Fruit fly (Drosophila melanogaster) whole organism, embryonic: ENCODE measurements around the gene ND-B18.

Source experiments
- CG10321 ChIP-seq: fragments of 200-800 bp; sonication (Bioruptor generic); IDR thresholded peaks from 2 replicates; pipeline ENCODE4 v1.3.6; 2022; ENCODE audit warnings: missing biosample characterization, missing genetic modification characterization
- CG11696 ChIP-seq: fragments of 200-800 bp; sonication (Bioruptor generic); IDR thresholded peaks from 2 replicates; pipeline ENCODE4 v1.3.6; 2022; ENCODE audit warnings: missing biosample characterization, missing genetic modification characterization
- CG12071 ChIP-seq: fragments of 200-800 bp; sonication (Bioruptor generic); optimal IDR thresholded peaks from 3 replicates; lab custom pipeline; 2018; ENCODE audit warnings: missing biosample characterization, mild to moderate bottlenecking, missing genetic modification characterization
- CG14441 ChIP-seq: fragments of 200-800 bp; sonication (Bioruptor generic); IDR thresholded peaks from 2 replicates; pipeline ENCODE4 v1.3.6; 2022; ENCODE audit warnings: missing biosample characterization, missing genetic modification characterization
- CG15696 ChIP-seq: fragments of 200-800 bp; sonication (Bioruptor generic); optimal IDR thresholded peaks from 2 replicates; lab custom pipeline; 2019; ENCODE audit warnings: missing biosample characterization, mild to moderate bottlenecking, missing genetic modification characterization, moderate library complexity
- CG1603 ChIP-seq: fragments of 200-800 bp; sonication (Bioruptor generic); optimal IDR thresholded peaks from 2 replicates; lab custom pipeline; 2019; ENCODE audit warnings: missing biosample characterization, mild to moderate bottlenecking, missing genetic modification characterization, moderate library complexity
- CG16815 ChIP-seq: fragments of 200-800 bp; sonication (Bioruptor generic); optimal IDR thresholded peaks from 3 replicates; lab custom pipeline; 2017; ENCODE audit warnings: missing biosample characterization, mild to moderate bottlenecking, missing genetic modification characterization
- CG17829 ChIP-seq: fragments of 200-800 bp; optimal IDR thresholded peaks from 2 replicates; lab custom pipeline; 2019; ENCODE audit warnings: missing biosample characterization, mild to moderate bottlenecking, missing genetic modification characterization, moderate library complexity
- CG17912 ChIP-seq: fragments of 200-800 bp; sonication (Bioruptor generic); optimal IDR thresholded peaks from 2 replicates; lab custom pipeline; 2018; ENCODE audit warnings: missing biosample characterization, mild to moderate bottlenecking, missing genetic modification characterization
- CG18262 ChIP-seq: fragments of 200-800 bp; optimal IDR thresholded peaks from 3 replicates; lab custom pipeline; 2019; ENCODE audit warnings: missing biosample characterization, mild to moderate bottlenecking, missing genetic modification characterization, moderate library complexity
- CG1832 ChIP-seq: fragments of 200-800 bp; sonication (Bioruptor generic); optimal IDR thresholded peaks from 2 replicates; lab custom pipeline; 2017; ENCODE audit warnings: missing biosample characterization, mild to moderate bottlenecking, missing genetic modification characterization, inconsistent platforms
- CG2678 ChIP-seq: fragments of 200-800 bp; sonication (Bioruptor generic); optimal IDR thresholded peaks from 3 replicates; lab custom pipeline; 2019; ENCODE audit warnings: missing biosample characterization, mild to moderate bottlenecking, missing genetic modification characterization, moderate library complexity
- CG3847 ChIP-seq: fragments of 200-800 bp; sonication (Bioruptor generic); IDR thresholded peaks from 2 replicates; pipeline ENCODE4 v1.3.6; 2022; ENCODE audit warnings: missing biosample characterization, missing genetic modification characterization
- CG6175 ChIP-seq: fragments of 200-800 bp; sonication (Bioruptor generic); IDR thresholded peaks from 3 replicates; pipeline ENCODE4 v1.3.6; 2022; ENCODE audit warnings: missing biosample characterization, missing genetic modification characterization
- CG6683 ChIP-seq: fragments of 200-800 bp; sonication (Bioruptor generic); optimal IDR thresholded peaks from 2 replicates; lab custom pipeline; 2017; ENCODE audit warnings: missing biosample characterization, mild to moderate bottlenecking, missing genetic modification characterization, missing genetic modification reagents
- CG6791 ChIP-seq: fragments of 200-800 bp; sonication (Bioruptor generic); IDR thresholded peaks from 3 replicates; pipeline ENCODE4 v1.3.6; 2022; ENCODE audit warnings: missing biosample characterization, missing genetic modification characterization; ENCODE audit not compliant: partially characterized antibody
- CG8089 ChIP-seq: fragments of 200-800 bp; sonication (Bioruptor generic); optimal IDR thresholded peaks from 3 replicates; lab custom pipeline; 2016; ENCODE audit warnings: missing biosample characterization, missing genetic modification characterization
- CG8478 ChIP-seq: fragments of >200 bp; optimal IDR thresholded peaks from 2 replicates; lab custom pipeline; 2018
- CG8924 ChIP-seq: fragments of 200-800 bp; optimal IDR thresholded peaks from 3 replicates; lab custom pipeline; 2019; ENCODE audit warnings: missing biosample characterization, mild to moderate bottlenecking, missing genetic modification characterization, moderate library complexity
- CG8944 ChIP-seq: fragments of 200-800 bp; sonication (Bioruptor generic); optimal IDR thresholded peaks from 3 replicates; lab custom pipeline; 2016; ENCODE audit warnings: missing biosample characterization, missing genetic modification characterization
- CG9609 ChIP-seq: fragments of 200-800 bp; sonication (Bioruptor generic); optimal IDR thresholded peaks from 3 replicates; lab custom pipeline; 2016; ENCODE audit warnings: missing biosample characterization, missing genetic modification characterization
- CHES-1-like ChIP-seq: fragments of 200-800 bp; sonication (Bioruptor generic); optimal IDR thresholded peaks from 2 replicates; lab custom pipeline; 2016; ENCODE audit warnings: missing biosample characterization, missing genetic modification characterization
- CkIIα-i1 ChIP-seq: fragments of 200-800 bp; sonication (Bioruptor generic); IDR thresholded peaks from 2 replicates; pipeline ENCODE4 v1.3.6; 2022; ENCODE audit warnings: missing biosample characterization, missing genetic modification characterization
- E2f2 ChIP-seq: fragments of 200-800 bp; sonication (Bioruptor generic); IDR thresholded peaks from 2 replicates; pipeline ENCODE4 v1.3.6; 2022; ENCODE audit warnings: missing biosample characterization, missing genetic modification characterization
- ERR ChIP-seq: fragments of 200-800 bp; sonication (Bioruptor generic); optimal IDR thresholded peaks from 2 replicates; lab custom pipeline; 2016; ENCODE audit warnings: missing biosample characterization, missing genetic modification characterization
- Hr39 ChIP-seq: fragments of >200 bp; optimal IDR thresholded peaks from 2 replicates; lab custom pipeline; 2017
- Hsf ChIP-seq: fragments of 200-800 bp; sonication (Bioruptor generic); optimal IDR thresholded peaks from 3 replicates; lab custom pipeline; 2016; ENCODE audit warnings: missing biosample characterization, missing genetic modification characterization
- Jarid2 ChIP-seq: fragments of 200-800 bp; sonication (Bioruptor generic); optimal IDR thresholded peaks from 3 replicates; lab custom pipeline; 2017; ENCODE audit warnings: mild to moderate bottlenecking, missing biosample characterization, missing genetic modification reagents, missing genetic modification characterization
- Mad ChIP-seq: fragments of 200-800 bp; sonication (Bioruptor generic); optimal IDR thresholded peaks from 2 replicates; lab custom pipeline; 2016; ENCODE audit warnings: missing biosample characterization, missing genetic modification characterization
- Nf-YB ChIP-seq: fragments of 200-800 bp; sonication (Bioruptor generic); optimal IDR thresholded peaks from 3 replicates; lab custom pipeline; 2019; ENCODE audit warnings: missing biosample characterization, mild to moderate bottlenecking, missing genetic modification characterization, moderate library complexity
- Side ChIP-seq: fragments of 200-800 bp; sonication (Bioruptor generic); optimal IDR thresholded peaks from 2 replicates; lab custom pipeline; 2016; ENCODE audit warnings: missing biosample characterization, missing genetic modification characterization
- Spps ChIP-seq: fragments of 200-800 bp; sonication (Bioruptor generic); optimal IDR thresholded peaks from 2 replicates; lab custom pipeline; 2018; ENCODE audit warnings: missing biosample characterization, mild to moderate bottlenecking, missing genetic modification characterization
- Ssrp ChIP-seq: fragments of 200-800 bp; sonication (Bioruptor generic); optimal IDR thresholded peaks from 2 replicates; lab custom pipeline; 2018; ENCODE audit warnings: missing biosample characterization, mild to moderate bottlenecking, missing genetic modification characterization, moderate library complexity
- Tbp ChIP-seq: fragments of >200 bp; optimal IDR thresholded peaks from 2 replicates; lab custom pipeline; 2018; ENCODE audit warnings: missing biosample characterization, missing genetic modification characterization
- ash1 ChIP-seq: fragments of 200-800 bp; sonication (Bioruptor generic); optimal IDR thresholded peaks from 2 replicates; lab custom pipeline; 2018; ENCODE audit warnings: missing biosample characterization, mild to moderate bottlenecking, missing genetic modification characterization
- br ChIP-seq: fragments of >200 bp; optimal IDR thresholded peaks from 2 replicates; lab custom pipeline; 2017
- btn ChIP-seq: fragments of 200-800 bp; sonication (Bioruptor generic); optimal IDR thresholded peaks from 2 replicates; lab custom pipeline; 2016; ENCODE audit warnings: missing biosample characterization, missing genetic modification characterization
- corto ChIP-seq: fragments of 200-800 bp; sonication (Bioruptor generic); optimal IDR thresholded peaks from 2 replicates; lab custom pipeline; 2016; ENCODE audit warnings: missing biosample characterization, mild to moderate bottlenecking, missing genetic modification characterization, moderate library complexity
- croc ChIP-seq: fragments of 200-800 bp; sonication (Bioruptor generic); conservative IDR thresholded peaks from 3 replicates; pipeline ENCODE4 v1.3.6; 2022; ENCODE audit warnings: missing biosample characterization, missing genetic modification characterization
- cwo ChIP-seq: fragments of 200-800 bp; sonication (Bioruptor generic); optimal IDR thresholded peaks from 3 replicates; lab custom pipeline; 2017; ENCODE audit warnings: missing biosample characterization, missing genetic modification characterization, mild to moderate bottlenecking, moderate library complexity, missing genetic modification reagents
- da ChIP-seq: fragments of 200-800 bp; sonication (Bioruptor generic); optimal IDR thresholded peaks from 2 replicates; lab custom pipeline; 2016; ENCODE audit warnings: missing biosample characterization, missing genetic modification characterization
- emc ChIP-seq: fragments of 200-800 bp; sonication (Bioruptor generic); optimal IDR thresholded peaks from 2 replicates; lab custom pipeline; 2016; ENCODE audit warnings: missing biosample characterization, missing genetic modification characterization
- ewg ChIP-seq: fragments of 200-800 bp; sonication (Bioruptor generic); optimal IDR thresholded peaks from 3 replicates; lab custom pipeline; 2017; ENCODE audit warnings: mild to moderate bottlenecking, missing biosample characterization, missing genetic modification reagents, missing genetic modification characterization
- nerfin-2 ChIP-seq: fragments of 200-800 bp; sonication (Bioruptor generic); IDR thresholded peaks from 2 replicates; pipeline ENCODE4 v1.3.6; 2022; ENCODE audit warnings: missing biosample characterization, missing genetic modification characterization; ENCODE audit not compliant: partially characterized antibody
- pita ChIP-seq: fragments of 200-800 bp; sonication (Bioruptor generic); optimal IDR thresholded peaks from 2 replicates; lab custom pipeline; 2017; ENCODE audit warnings: missing biosample characterization, mild to moderate bottlenecking, missing genetic modification characterization
- ranshi ChIP-seq: fragments of 200-800 bp; sonication (Bioruptor generic); IDR thresholded peaks from 2 replicates; pipeline ENCODE4 v1.3.6; 2022; ENCODE audit warnings: missing biosample characterization, missing genetic modification characterization
- sens-2 ChIP-seq: fragments of 200-800 bp; sonication (Bioruptor generic); IDR thresholded peaks from 2 replicates; pipeline ENCODE4 v1.3.6; 2022; ENCODE audit warnings: missing biosample characterization, missing genetic modification characterization
- sr ChIP-seq: fragments of 200-800 bp; sonication (Bioruptor generic); IDR thresholded peaks from 3 replicates; pipeline ENCODE4 v1.3.6; 2022; ENCODE audit warnings: missing biosample characterization, missing genetic modification characterization
- tin ChIP-seq: fragments of 200-800 bp; sonication (Bioruptor generic); optimal IDR thresholded peaks from 3 replicates; lab custom pipeline; 2016; ENCODE audit warnings: missing biosample characterization, missing genetic modification characterization
- vfl ChIP-seq: fragments of 200-800 bp; sonication (Bioruptor generic); optimal IDR thresholded peaks from 2 replicates; lab custom pipeline; 2016; ENCODE audit warnings: missing biosample characterization, missing genetic modification characterization
- wek ChIP-seq: fragments of 200-800 bp; sonication (Bioruptor generic); optimal IDR thresholded peaks from 3 replicates; lab custom pipeline; 2018; ENCODE audit warnings: missing biosample characterization, mild to moderate bottlenecking, missing genetic modification characterization, moderate library complexity

The ND-B18 gene

dm6 chrX:15074646-15075351 lies 11.3 kb downstream of the ND-B18 start (continued):
- TF ChIP-seq sens-2 = peak; percentile 63
- TF ChIP-seq Hr39 (lab: Kevin White, UChicago) = no peak
- TF ChIP-seq CG1832 (GFP tag; lab: Kevin White, UChicago) = no peak
- peak; percentile 88 for TF ChIP-seq CG8944 (GFP tag; lab: Kevin White, UChicago)
- peak; percentile 74 for TF ChIP-seq croc (GFP tag; lab: Robert Waterston, UW)
- peak; percentile 70 for TF ChIP-seq CG12071 (GFP tag; lab: Kevin White, UChicago)
- peak; percentile 81 for TF ChIP-seq CG17829 (tag; lab: Kevin White, UChicago)
- peak; percentile 67 for TF ChIP-seq E2f2 (GFP tag; lab: Robert Waterston, UW)
- TF ChIP-seq Nf-YB (GFP tag; lab: Kevin White, UChicago) = peak; percentile 64
- peak; percentile 77 for TF ChIP-seq Ssrp (tag; lab: Kevin White, UChicago)
- peak; percentile 76 for TF ChIP-seq da (GFP tag; lab: Kevin White, UChicago)
- TF ChIP-seq CkIIα-i1 (GFP tag; lab: Robert Waterston, UW) = peak; percentile 71; the same call in 1 of the 2 replicates
- TF ChIP-seq corto (GFP tag; lab: Kevin White, UChicago) = no peak
- peak; percentile 86 for TF ChIP-seq CG14441 (GFP tag; lab: Robert Waterston, UW)
- TF ChIP-seq CG8924 = peak; percentile 89
- peak; percentile 93 for TF ChIP-seq tin (GFP tag; lab: Kevin White, UChicago)
- TF ChIP-seq CG1603 (tag; lab: Kevin White, UChicago) = peak; percentile 84
- peak; percentile 90 for TF ChIP-seq ERR (GFP tag; lab: Kevin White, UChicago)
- no peak for TF ChIP-seq CG8478 (lab: Kevin White, UChicago)
- TF ChIP-seq CG18262 (tag; lab: Kevin White, UChicago) = peak; percentile 77
- peak; percentile 80 for TF ChIP-seq CG16815
- peak; percentile 64 for TF ChIP-seq btn
- TF ChIP-seq CHES-1-like (GFP tag; lab: Kevin White, UChicago) = peak; percentile 93
- peak; percentile 81 for TF ChIP-seq ewg (GFP tag; lab: Kevin White, UChicago)
- TF ChIP-seq ranshi (GFP tag; lab: Robert Waterston, UW) = peak; percentile 82
- peak; percentile 83 for TF ChIP-seq emc (GFP tag; lab: Kevin White, UChicago)
- TF ChIP-seq cwo (GFP tag; lab: Kevin White, UChicago) = peak; percentile 88
- peak; percentile 89 for TF ChIP-seq CG9609
- TF ChIP-seq CG2678 (tag; lab: Kevin White, UChicago) = peak; percentile 92
- peak; percentile 46 for TF ChIP-seq Spps
- no peak for TF ChIP-seq br (lab: Kevin White, UChicago)
- peak; percentile 71 for TF ChIP-seq CG6175
- TF ChIP-seq CG17912 (GFP tag; lab: Kevin White, UChicago) = peak; percentile 55
- TF ChIP-seq Mad (GFP tag; lab: Kevin White, UChicago) = peak; percentile 86
- peak; percentile 91 for TF ChIP-seq Side (GFP tag; lab: Kevin White, UChicago)
- peak; percentile 81 for TF ChIP-seq CG8089 (GFP tag; lab: Kevin White, UChicago)
- TF ChIP-seq pita (GFP tag; lab: Kevin White, UChicago) = no peak
- peak; percentile 57 for TF ChIP-seq Jarid2
- no peak for TF ChIP-seq Tbp (GFP tag; lab: Kevin White, UChicago)
- peak; percentile 83 for TF ChIP-seq CG6683
- no peak for TF ChIP-seq CG10321 (GFP tag; lab: Robert Waterston, UW)
- peak; percentile 84 for TF ChIP-seq CG3847
- peak; percentile 74 for TF ChIP-seq ash1 (GFP tag; lab: Kevin White, UChicago)
- peak; percentile 53 for TF ChIP-seq CG15696 (tag; lab: Kevin White, UChicago)
- TF ChIP-seq Hsf = peak; percentile 91
- TF ChIP-seq nerfin-2 = no peak
- peak; percentile 86 for TF ChIP-seq vfl (GFP tag; lab: Kevin White, UChicago)
- TF ChIP-seq sr (GFP tag; lab: Robert Waterston, UW) = peak; percentile 93
- peak; percentile 66 for TF ChIP-seq CG11696 (GFP tag; lab: Robert Waterston, UW)
- TF ChIP-seq CG6791 = no peak
- TF ChIP-seq wek (GFP tag; lab: Kevin White, UChicago) = peak; percentile 12
